Fruit fly (Drosophila melanogaster) whole organism, embryonic: ENCODE data around the gene Mlc1.

Experiments
- CG10431 ChIP-seq: fragments of 200-800 bp; sonication (Bioruptor generic); optimal IDR thresholded peaks from 3 replicates; lab custom pipeline; 2018; ENCODE audit warnings: missing biosample characterization, mild to moderate bottlenecking, missing genetic modification characterization
- CG11093 ChIP-seq: fragments of 200-800 bp; sonication (Bioruptor generic); IDR thresholded peaks from 3 replicates; pipeline ENCODE4 v1.3.6; 2022; ENCODE audit warnings: missing biosample characterization, missing genetic modification characterization
- CG11456 ChIP-seq: fragments of 200-800 bp; sonication (Bioruptor generic); IDR thresholded peaks from 3 replicates; pipeline ENCODE4 v1.3.6; 2022; ENCODE audit warnings: missing biosample characterization, missing genetic modification characterization
- CG12236 ChIP-seq: fragments of 200-800 bp; sonication (Bioruptor generic); optimal IDR thresholded peaks from 2 replicates; lab custom pipeline; 2016; ENCODE audit warnings: missing biosample characterization, missing genetic modification characterization
- CG12391 ChIP-seq: fragments of 200-800 bp; sonication (Bioruptor generic); optimal IDR thresholded peaks from 3 replicates; lab custom pipeline; 2018; ENCODE audit warnings: missing biosample characterization, mild to moderate bottlenecking, missing genetic modification characterization, moderate library complexity
- CG12744 ChIP-seq: fragments of 200-800 bp; sonication (Bioruptor generic); optimal IDR thresholded peaks from 2 replicates; lab custom pipeline; 2016; ENCODE audit warnings: missing biosample characterization, missing genetic modification characterization
- CG12942 ChIP-seq: fragments of 200-800 bp; sonication (Bioruptor generic); optimal IDR thresholded peaks from 3 replicates; lab custom pipeline; 2016; ENCODE audit warnings: missing biosample characterization, missing genetic modification characterization
- CG13624 ChIP-seq: fragments of 200-800 bp; sonication (Bioruptor generic); optimal IDR thresholded peaks from 2 replicates; lab custom pipeline; 2016; ENCODE audit warnings: missing biosample characterization, missing genetic modification characterization
- CG15696 ChIP-seq: fragments of 200-800 bp; sonication (Bioruptor generic); optimal IDR thresholded peaks from 2 replicates; lab custom pipeline; 2019; ENCODE audit warnings: missing biosample characterization, mild to moderate bottlenecking, missing genetic modification characterization, moderate library complexity
- CG16815 ChIP-seq: fragments of 200-800 bp; sonication (Bioruptor generic); optimal IDR thresholded peaks from 3 replicates; lab custom pipeline; 2017; ENCODE audit warnings: missing biosample characterization, mild to moderate bottlenecking, missing genetic modification characterization
- CG16863 ChIP-seq: fragments of 200-800 bp; sonication (Bioruptor generic); optimal IDR thresholded peaks from 3 replicates; lab custom pipeline; 2016; ENCODE audit warnings: missing biosample characterization, missing genetic modification characterization
- CG17612 ChIP-seq: fragments of 200-800 bp; sonication (Bioruptor generic); IDR thresholded peaks from 2 replicates; pipeline ENCODE4 v1.3.6; 2022; ENCODE audit warnings: missing biosample characterization, missing genetic modification characterization
- CG31388 ChIP-seq: fragments of 200-800 bp; sonication (Bioruptor generic); optimal IDR thresholded peaks from 2 replicates; lab custom pipeline; 2016; ENCODE audit warnings: missing biosample characterization, missing genetic modification characterization
- CoRest ChIP-seq: fragments of 200-800 bp; sonication (Bioruptor generic); optimal IDR thresholded peaks from 3 replicates; lab custom pipeline; 2018; ENCODE audit warnings: missing biosample characterization, mild to moderate bottlenecking, missing genetic modification characterization, moderate library complexity
- Doc3 ChIP-seq: fragments of 200-800 bp; sonication (Bioruptor generic); IDR thresholded peaks from 3 replicates; pipeline ENCODE4 v1.3.6; 2022; ENCODE audit warnings: missing biosample characterization, missing genetic modification characterization; ENCODE audit not compliant: partially characterized antibody
- GATAe ChIP-seq: fragments of 200-800 bp; sonication (Bioruptor generic); conservative IDR thresholded peaks from 2 replicates; pipeline ENCODE4 v1.3.6; 2022; ENCODE audit warnings: missing biosample characterization, missing genetic modification characterization
- Hmr ChIP-seq: fragments of 200-800 bp; sonication (Bioruptor generic); optimal IDR thresholded peaks from 3 replicates; lab custom pipeline; 2017; ENCODE audit warnings: mild to moderate bottlenecking, missing biosample characterization, missing genetic modification reagents, missing genetic modification characterization
- Hr3 ChIP-seq: fragments of 200-800 bp; sonication (Bioruptor generic); optimal IDR thresholded peaks from 3 replicates; lab custom pipeline; 2016; ENCODE audit warnings: missing biosample characterization, missing genetic modification characterization
- MBD-R2 ChIP-seq: fragments of 200-800 bp; sonication (Bioruptor generic); IDR thresholded peaks from 2 replicates; pipeline ENCODE4 v1.3.6; 2022; ENCODE audit warnings: missing biosample characterization, missing genetic modification characterization
- Meics ChIP-seq: fragments of 200-800 bp; sonication (Bioruptor generic); optimal IDR thresholded peaks from 2 replicates; lab custom pipeline; 2017; ENCODE audit warnings: missing biosample characterization, mild to moderate bottlenecking, missing genetic modification characterization
- Nf-YB ChIP-seq: fragments of 200-800 bp; sonication (Bioruptor generic); optimal IDR thresholded peaks from 3 replicates; lab custom pipeline; 2019; ENCODE audit warnings: missing biosample characterization, mild to moderate bottlenecking, missing genetic modification characterization, moderate library complexity
- Scr ChIP-seq: fragments of 200-800 bp; sonication (Bioruptor generic); IDR thresholded peaks from 2 replicates; pipeline ENCODE4 v1.3.6; 2022; ENCODE audit warnings: missing biosample characterization, missing genetic modification characterization; ENCODE audit not compliant: partially characterized antibody
- Trl ChIP-seq, 3 experiments: fragments of >200 bp in 2 of 3; fragments of 200-800 bp in 1 of 3; sonication (Bioruptor generic) in 1 of 3; optimal IDR thresholded peaks; 2 replicates in 1 of 3; 3 replicates in 2 of 3; lab custom pipeline; 2016 to 2017; ENCODE audit warnings: missing biosample characterization in 1 of 3, missing genetic modification characterization in 1 of 3
- amos ChIP-seq: fragments of 200-800 bp; sonication (Bioruptor generic); IDR thresholded peaks from 2 replicates; pipeline ENCODE4 v1.3.6; 2022; ENCODE audit warnings: missing biosample characterization, missing genetic modification characterization; ENCODE audit not compliant: partially characterized antibody
- ap ChIP-seq: fragments of 200-800 bp; sonication (Bioruptor generic); IDR thresholded peaks from 2 replicates; pipeline ENCODE4 v1.3.6; 2022; ENCODE audit warnings: missing biosample characterization, missing genetic modification characterization
- ara ChIP-seq: fragments of 200-800 bp; sonication (Bioruptor generic); IDR thresholded peaks from 2 replicates; pipeline ENCODE4 v1.3.6; 2022; ENCODE audit warnings: missing biosample characterization, missing genetic modification characterization
- br ChIP-seq: fragments of >200 bp; optimal IDR thresholded peaks from 2 replicates; lab custom pipeline; 2017
- cg ChIP-seq: fragments of 200-800 bp; sonication (Bioruptor generic); optimal IDR thresholded peaks from 3 replicates; lab custom pipeline; 2019; ENCODE audit warnings: missing biosample characterization, mild to moderate bottlenecking, missing genetic modification characterization, moderate library complexity
- chinmo ChIP-seq: fragments of 200-800 bp; sonication (Bioruptor generic); IDR thresholded peaks from 4 replicates; pipeline ENCODE4 v1.3.6; 2022; ENCODE audit warnings: missing biosample characterization, missing genetic modification characterization; ENCODE audit not compliant: partially characterized antibody
- chn ChIP-seq: fragments of 200-800 bp; sonication (Bioruptor generic); optimal IDR thresholded peaks from 2 replicates; lab custom pipeline; 2016; ENCODE audit warnings: missing biosample characterization, missing genetic modification characterization
- crc ChIP-seq: fragments of 200-800 bp; sonication (Bioruptor generic); optimal IDR thresholded peaks from 2 replicates; lab custom pipeline; 2016; ENCODE audit warnings: missing biosample characterization, missing genetic modification characterization
- dmrt99B ChIP-seq: fragments of 200-800 bp; sonication (Bioruptor generic); optimal IDR thresholded peaks from 2 replicates; lab custom pipeline; 2018; ENCODE audit warnings: missing biosample characterization, mild to moderate bottlenecking, missing genetic modification characterization, moderate library complexity
- dysf ChIP-seq: fragments of 200-800 bp; sonication (Bioruptor generic); IDR thresholded peaks from 3 replicates; pipeline ENCODE4 v1.3.6; 2022; ENCODE audit warnings: missing biosample characterization, missing genetic modification characterization
- gcm ChIP-seq: fragments of 200-800 bp; sonication (Bioruptor generic); optimal IDR thresholded peaks from 2 replicates; lab custom pipeline; 2019; ENCODE audit warnings: missing biosample characterization, mild to moderate bottlenecking, missing genetic modification characterization, moderate library complexity
- gt ChIP-seq: fragments of 200-800 bp; sonication (Bioruptor generic); IDR thresholded peaks from 2 replicates; pipeline ENCODE4 v1.3.6; 2022; ENCODE audit warnings: missing biosample characterization, missing genetic modification characterization
- hb ChIP-seq: fragments of 200-800 bp; sonication (Bioruptor generic); IDR thresholded peaks from 3 replicates; pipeline ENCODE4 v1.3.6; 2022; ENCODE audit warnings: missing biosample characterization, missing genetic modification characterization; ENCODE audit not compliant: partially characterized antibody
- her ChIP-seq: fragments of 200-800 bp; sonication (Bioruptor generic); optimal IDR thresholded peaks from 2 replicates; lab custom pipeline; 2016; ENCODE audit warnings: missing biosample characterization, missing genetic modification characterization
- lilli ChIP-seq: fragments of 200-800 bp; sonication (Bioruptor generic); optimal IDR thresholded peaks from 3 replicates; lab custom pipeline; 2016; ENCODE audit warnings: missing biosample characterization, missing genetic modification characterization
- mam ChIP-seq: fragments of 200-800 bp; sonication (Bioruptor generic); optimal IDR thresholded peaks from 3 replicates; lab custom pipeline; 2016; ENCODE audit warnings: missing biosample characterization, missing genetic modification characterization
- nerfin-2 ChIP-seq: fragments of 200-800 bp; sonication (Bioruptor generic); IDR thresholded peaks from 2 replicates; pipeline ENCODE4 v1.3.6; 2022; ENCODE audit warnings: missing biosample characterization, missing genetic modification characterization; ENCODE audit not compliant: partially characterized antibody
- oc ChIP-seq: fragments of 200-800 bp; sonication (Bioruptor generic); optimal IDR thresholded peaks from 2 replicates; lab custom pipeline; 2018; ENCODE audit warnings: missing biosample characterization, mild to moderate bottlenecking, missing genetic modification characterization, moderate library complexity
- odd ChIP-seq: fragments of 200-800 bp; sonication (Bioruptor generic); optimal IDR thresholded peaks from 2 replicates; lab custom pipeline; 2017; ENCODE audit warnings: missing biosample characterization, mild to moderate bottlenecking, missing genetic modification characterization
- pita ChIP-seq: fragments of 200-800 bp; sonication (Bioruptor generic); optimal IDR thresholded peaks from 2 replicates; lab custom pipeline; 2017; ENCODE audit warnings: missing biosample characterization, mild to moderate bottlenecking, missing genetic modification characterization
- rib ChIP-seq: fragments of 200-800 bp; sonication (Bioruptor generic); IDR thresholded peaks from 2 replicates; pipeline ENCODE4 v1.3.6; 2022; ENCODE audit warnings: missing biosample characterization, missing genetic modification characterization
- schlank ChIP-seq: fragments of 200-800 bp; sonication (Bioruptor generic); optimal IDR thresholded peaks from 2 replicates; lab custom pipeline; 2018; ENCODE audit warnings: missing biosample characterization, mild to moderate bottlenecking, missing genetic modification characterization
- slbo ChIP-seq: fragments of 200-800 bp; sonication (Bioruptor generic); IDR thresholded peaks from 2 replicates; pipeline ENCODE4 v1.3.6; 2022; ENCODE audit warnings: missing biosample characterization, missing genetic modification characterization
- sna ChIP-seq: fragments of 200-800 bp; sonication (Bioruptor generic); IDR thresholded peaks from 2 replicates; pipeline ENCODE4 v1.3.6; 2022; ENCODE audit warnings: missing biosample characterization, missing genetic modification characterization; ENCODE audit not compliant: partially characterized antibody
- sug ChIP-seq: fragments of 200-800 bp; optimal IDR thresholded peaks from 2 replicates; lab custom pipeline; 2019; ENCODE audit warnings: missing biosample characterization, mild to moderate bottlenecking, missing genetic modification characterization, moderate library complexity
- tup ChIP-seq: fragments of 200-800 bp; sonication (Bioruptor generic); optimal IDR thresholded peaks from 2 replicates; lab custom pipeline; 2016; ENCODE audit warnings: missing biosample characterization, mild to moderate bottlenecking, missing genetic modification characterization, moderate library complexity
- twi ChIP-seq: fragments of 200-800 bp; optimal IDR thresholded peaks from 2 replicates; lab custom pipeline; 2019; ENCODE audit warnings: missing biosample characterization, mild to moderate bottlenecking, missing genetic modification characterization, moderate library complexity

Mlc1 gene

dm6 chr3R:27699540-27700228 is 39.7 kb upstream of the Mlc1 start, which contains the start of gene ALiX (continued):
- no peak for TF ChIP-seq CG12744 (GFP tag; lab: Kevin White, UChicago)
- no peak for TF ChIP-seq slbo
- TF ChIP-seq ara (GFP tag; lab: Robert Waterston, UW), result no peak
- no peak for TF ChIP-seq her (GFP tag; lab: Kevin White, UChicago)
- TF ChIP-seq CG12236 (GFP tag; lab: Kevin White, UChicago), result no peak
- TF ChIP-seq oc (tag; lab: Kevin White, UChicago), result no peak
- no peak for TF ChIP-seq crc (GFP tag; lab: Kevin White, UChicago)
- TF ChIP-seq CG12391 (tag; lab: Kevin White, UChicago), result peak; percentile 26
- no peak for TF ChIP-seq Nf-YB (GFP tag; lab: Kevin White, UChicago)
- no peak; the same call in 1 of the 2 replicates for TF ChIP-seq Scr (GFP tag; lab: Robert Waterston, UW)
- TF ChIP-seq tup (GFP tag; lab: Kevin White, UChicago), result no peak
- TF ChIP-seq gcm (GFP tag; lab: Kevin White, UChicago), result no peak
- no peak for TF ChIP-seq CG11093 (GFP tag; lab: Robert Waterston, UW)
- peak in 1 of 2 experiments; percentile 48 for TF ChIP-seq Trl (optimal IDR thresholded peaks at IDR 0.05; lab: Kevin White, UChicago)
- TF ChIP-seq Trl (GFP tag; optimal IDR thresholded peaks at IDR 0.05; lab: Kevin White, UChicago), result no peak
- TF ChIP-seq Meics (GFP tag; lab: Kevin White, UChicago), result no peak
- no peak for TF ChIP-seq CG15696 (tag; lab: Kevin White, UChicago)
- no peak for TF ChIP-seq dysf (GFP tag; lab: Robert Waterston, UW)
- TF ChIP-seq GATAe, result no peak
- no peak for TF ChIP-seq odd (GFP tag; lab: Kevin White, UChicago)
- TF ChIP-seq chn (GFP tag; lab: Kevin White, UChicago), result no peak
- TF ChIP-seq Hmr, result no peak
- TF ChIP-seq CG12942, result no peak
- no peak for TF ChIP-seq MBD-R2 (GFP tag; lab: Robert Waterston, UW)
- no peak for TF ChIP-seq hb
- TF ChIP-seq sug (tag; lab: Kevin White, UChicago), result peak; percentile 10
- TF ChIP-seq mam, result no peak
- no peak for TF ChIP-seq chinmo (GFP tag; lab: Robert Waterston, UW)
- no peak for TF ChIP-seq CG17612 (GFP tag; lab: Robert Waterston, UW)
- 0 out of 2 replicates have a peak, but pooled peaks have one; percentile 27 for TF ChIP-seq sna (GFP tag; lab: Robert Waterston, UW)
- TF ChIP-seq CG13624 (GFP tag; lab: Kevin White, UChicago), result no peak
- TF ChIP-seq schlank (tag; lab: Kevin White, UChicago), result no peak
- peak; percentile 1 for TF ChIP-seq CoRest (tag; lab: Kevin White, UChicago)
- TF ChIP-seq pita (GFP tag; lab: Kevin White, UChicago), result no peak
- no peak for TF ChIP-seq rib (GFP tag; lab: Robert Waterston, UW)
- no peak for TF ChIP-seq CG16815 (GFP tag; lab: Kevin White, UChicago)
- no peak for TF ChIP-seq dmrt99B (tag; lab: Kevin White, UChicago)
- no peak for TF ChIP-seq CG31388 (GFP tag; lab: Kevin White, UChicago)
- TF ChIP-seq CG10431 (GFP tag; lab: Kevin White, UChicago), result no peak
- peak; percentile 47 for TF ChIP-seq cg
- peak; percentile 2 for TF ChIP-seq lilli (GFP tag; lab: Kevin White, UChicago)
- TF ChIP-seq CG16863 (GFP tag; lab: Kevin White, UChicago), result no peak
- TF ChIP-seq Hr3 (GFP tag; lab: Kevin White, UChicago), result no peak
- no peak for TF ChIP-seq twi (tag; lab: Kevin White, UChicago)
- TF ChIP-seq gt, result no peak
- TF ChIP-seq Doc3 (GFP tag; lab: Robert Waterston, UW), result no peak
- TF ChIP-seq nerfin-2, result no peak
- TF ChIP-seq amos (GFP tag; lab: Robert Waterston, UW), result no peak
- no peak for TF ChIP-seq CG11456 (GFP tag; lab: Robert Waterston, UW)
- no peak for TF ChIP-seq br (lab: Kevin White, UChicago)
- no peak for TF ChIP-seq ap
